Worm (Caenorhabditis elegans) whole organism, early embryonic: ENCODE data around the gene F22E5.23.
A peak's percentile ranks its signal among the peaks of the same experiment; 100 is the strongest.
"Not testable (repeated sequence)": the region's sequence is repeated elsewhere in the genome, so short reads cannot be mapped to it uniquely, and the experiment has no call there.

Experiments
- B0310.2 ChIP-seq: sonication (generic microtip); optimal IDR thresholded peaks from 2 replicates; lab custom pipeline; 2016; ENCODE audit warnings: mild to moderate bottlenecking, missing genetic modification characterization, missing compliant biosample characterization
- F13C5.2 ChIP-seq: sonication (generic microtip); optimal IDR thresholded peaks from 2 replicates; lab custom pipeline; 2017; ENCODE audit warnings: mild to moderate bottlenecking, missing genetic modification characterization, inconsistent platforms, missing compliant biosample characterization
- aly-1 ChIP-seq: sonication (generic microtip); optimal IDR thresholded peaks from 2 replicates; lab custom pipeline; 2016; ENCODE audit warnings: missing genetic modification characterization, missing compliant biosample characterization
- ama-1 ChIP-seq: fragments of 150-350 bp; optimal IDR thresholded peaks from 2 replicates; lab custom pipeline; 2014
- ceh-13 ChIP-seq: fragments of 200-800 bp; sonication (Bioruptor generic); optimal IDR thresholded peaks from 2 replicates; lab custom pipeline; 2018; ENCODE audit warnings: mild to moderate bottlenecking, missing genetic modification characterization, missing compliant biosample characterization
- ceh-36 ChIP-seq: sonication (generic microtip); optimal IDR thresholded peaks from 2 replicates; lab custom pipeline; 2016; ENCODE audit warnings: missing genetic modification characterization, inconsistent platforms, missing compliant biosample characterization
- ets-7 ChIP-seq: sonication (generic microtip); optimal IDR thresholded peaks from 2 replicates; lab custom pipeline; 2016; ENCODE audit warnings: missing genotype, missing genetic modification characterization, missing compliant biosample characterization
- flt-1 ChIP-seq: fragments of 200-800 bp; sonication (Bioruptor generic); IDR thresholded peaks from 2 replicates; pipeline ENCODE4 v1.3.6; 2022; ENCODE audit warnings: missing genetic modification characterization, missing compliant biosample characterization
- hmbx-1 ChIP-seq: sonication (generic microtip); optimal IDR thresholded peaks from 2 replicates; lab custom pipeline; 2016; ENCODE audit warnings: mild to moderate bottlenecking, missing genetic modification characterization, missing compliant biosample characterization
- hmg-4 ChIP-seq: fragments of 200-800 bp; sonication (Bioruptor generic); optimal IDR thresholded peaks from 2 replicates; lab custom pipeline; 2018; ENCODE audit warnings: mild to moderate bottlenecking, missing genetic modification characterization, missing compliant biosample characterization
- hnd-1 ChIP-seq: sonication (generic microtip); optimal IDR thresholded peaks from 2 replicates; lab custom pipeline; 2016; ENCODE audit warnings: missing genetic modification characterization, missing compliant biosample characterization
- pes-1 ChIP-seq: fragments of 200-800 bp; sonication (Bioruptor generic); IDR thresholded peaks from 2 replicates; pipeline ENCODE4 v1.3.6; 2022; ENCODE audit warnings: missing genetic modification reagents, missing genetic modification characterization, missing compliant biosample characterization
- scrt-1 ChIP-seq: fragments of 200-800 bp; sonication (Bioruptor generic); IDR thresholded peaks from 2 replicates; pipeline ENCODE4 v1.3.6; 2022; ENCODE audit warnings: missing genetic modification characterization, missing compliant biosample characterization
- sea-1 ChIP-seq: fragments of 200-800 bp; sonication (Bioruptor generic); conservative IDR thresholded peaks from 2 replicates; pipeline ENCODE4 v1.3.6; 2022; ENCODE audit warnings: missing genetic modification characterization, missing compliant biosample characterization
- tbx-11 ChIP-seq: fragments of 200-800 bp; sonication (Bioruptor generic); IDR thresholded peaks from 2 replicates; pipeline ENCODE4 v1.3.6; 2022; ENCODE audit warnings: missing genetic modification characterization, missing compliant biosample characterization
- tbx-37 ChIP-seq: fragments of 200-800 bp; sonication (Bioruptor generic); conservative IDR thresholded peaks from 2 replicates; pipeline ENCODE4 v1.3.6; 2022; ENCODE audit warnings: missing genetic modification reagents, missing genetic modification characterization, missing compliant biosample characterization
- tra-4 ChIP-seq: sonication (generic microtip); optimal IDR thresholded peaks from 2 replicates; lab custom pipeline; 2017; ENCODE audit warnings: missing genetic modification characterization, missing compliant biosample characterization

The F22E5.23 gene

DNA sequence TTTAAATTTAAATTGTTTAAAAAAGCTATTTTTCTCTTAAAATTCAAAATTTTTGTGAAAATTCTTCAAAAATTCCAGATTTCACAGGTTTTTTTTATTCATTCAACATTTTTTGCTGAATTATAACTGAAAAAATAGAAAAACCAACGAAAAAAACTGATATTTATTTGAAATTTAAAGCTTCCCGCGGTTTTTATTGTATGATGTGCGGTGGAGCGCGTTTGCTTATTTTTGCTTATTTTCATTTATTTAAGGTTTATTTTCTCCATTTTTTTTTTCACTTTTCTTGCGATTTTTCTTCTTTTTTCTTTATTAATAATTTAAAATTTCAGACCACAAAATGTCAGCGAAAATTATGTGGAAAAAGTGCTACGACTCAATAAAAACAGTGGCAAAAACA lies 3.0 kb upstream of the F22E5.23 start, which contains the start of gene F22E5.9:
Gene F22E5.9, plus strand, starts transcription at position 327 of the 400 bp plus-strand sequence.
- no peak for TF ChIP-seq hnd-1 (tag; lab: Kevin White, UChicago)
- no peak for TF ChIP-seq ceh-36
- no peak for TF ChIP-seq tra-4 (tag; lab: Kevin White, UChicago)
- no peak for TF ChIP-seq pes-1
- TF ChIP-seq ama-1, result no peak
- no peak for TF ChIP-seq tbx-11 (GFP tag; lab: Robert Waterston, UW)
- TF ChIP-seq scrt-1 (GFP tag; lab: Robert Waterston, UW), result no peak
- no peak for TF ChIP-seq hmg-4
- TF ChIP-seq tbx-37 (GFP tag; lab: Robert Waterston, UW), result no peak
- TF ChIP-seq sea-1 (GFP tag; lab: Robert Waterston, UW), result no peak
- no peak for TF ChIP-seq aly-1 (tag; lab: Kevin White, UChicago)
- no peak for TF ChIP-seq F13C5.2 (tag; lab: Kevin White, UChicago)

DNA sequence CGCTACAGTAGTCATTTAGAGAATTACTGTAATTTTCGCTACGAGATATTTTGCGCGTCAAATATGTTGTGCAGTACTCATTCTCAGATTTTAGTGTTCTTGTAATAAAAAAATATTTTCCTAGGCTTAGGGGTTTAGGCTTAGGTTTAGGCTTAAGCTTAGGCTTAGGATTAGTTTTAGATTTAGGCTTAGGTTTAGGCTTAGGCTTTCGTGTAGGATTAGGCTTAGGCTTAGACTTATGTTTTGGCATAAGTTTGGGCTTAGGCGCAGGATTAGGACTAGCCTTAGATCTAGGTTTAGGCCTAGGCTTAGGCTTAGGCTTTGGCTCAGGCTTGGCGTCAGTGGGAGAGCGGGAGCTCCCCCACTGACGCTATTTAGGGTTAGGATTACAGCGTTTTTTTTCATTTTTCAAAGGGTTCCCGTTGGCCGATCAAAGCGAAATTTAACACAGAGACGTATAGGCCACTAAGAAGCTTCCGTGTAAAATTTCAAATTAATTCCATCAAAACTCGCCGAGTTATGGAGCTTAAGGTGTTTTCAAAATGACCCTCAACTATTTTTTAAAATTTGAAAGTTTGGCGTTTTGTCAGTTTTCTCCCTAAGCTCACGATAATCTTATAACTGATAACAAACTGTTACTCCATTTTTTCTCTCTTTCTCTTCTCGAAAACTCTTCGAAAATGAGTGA lies 1.5 kb upstream of the F22E5.23 start, which contains the start of gene F22E5.8:
Gene F22E5.8, plus strand, starts transcription at position 638 of the 688 bp plus-strand sequence.
- TF ChIP-seq ceh-36, result peak; percentile 58
- TF ChIP-seq pes-1, result 0 out of 2 replicates have a peak, but pooled peaks have one; percentile 10

DNA sequence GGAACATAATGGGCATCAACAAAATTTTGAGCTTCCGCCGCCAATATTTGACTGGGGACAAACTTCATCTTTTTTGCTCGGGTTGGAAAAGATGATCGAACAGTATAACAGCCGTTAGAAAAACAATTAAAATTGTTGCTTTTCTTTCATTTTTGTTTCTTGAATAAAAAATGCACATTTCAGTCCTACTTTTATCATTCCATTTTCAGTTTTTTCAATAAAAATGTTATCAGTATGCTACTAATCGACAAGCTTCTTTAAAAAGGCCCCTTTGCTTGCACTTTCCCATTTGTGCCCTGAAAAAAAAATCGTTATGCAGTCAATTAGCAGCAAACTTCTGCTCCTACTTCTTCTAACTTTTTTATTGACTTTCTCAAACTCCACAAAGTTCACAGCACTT lies 695 bp downstream of the F22E5.23 start, which contains the start of gene F22E5.7:
Gene F22E5.7, plus strand, starts transcription at position 301 of the 400 bp plus-strand sequence.
- no peak for TF ChIP-seq ets-7 (tag; lab: Kevin White, UChicago)
- no peak for TF ChIP-seq F13C5.2 (tag; lab: Kevin White, UChicago)
- no peak for TF ChIP-seq hmbx-1 (tag; lab: Kevin White, UChicago)
- no peak for TF ChIP-seq flt-1 (GFP tag; lab: Robert Waterston, UW)
- TF ChIP-seq tbx-37 (GFP tag; lab: Robert Waterston, UW), result no peak
- no peak for TF ChIP-seq ceh-13 (GFP tag; lab: Kevin White, UChicago)
- TF ChIP-seq aly-1 (tag; lab: Kevin White, UChicago), result no peak
- no peak for TF ChIP-seq scrt-1 (GFP tag; lab: Robert Waterston, UW)
- TF ChIP-seq hmg-4, result no peak
- TF ChIP-seq sea-1 (GFP tag; lab: Robert Waterston, UW), result no peak

DNA sequence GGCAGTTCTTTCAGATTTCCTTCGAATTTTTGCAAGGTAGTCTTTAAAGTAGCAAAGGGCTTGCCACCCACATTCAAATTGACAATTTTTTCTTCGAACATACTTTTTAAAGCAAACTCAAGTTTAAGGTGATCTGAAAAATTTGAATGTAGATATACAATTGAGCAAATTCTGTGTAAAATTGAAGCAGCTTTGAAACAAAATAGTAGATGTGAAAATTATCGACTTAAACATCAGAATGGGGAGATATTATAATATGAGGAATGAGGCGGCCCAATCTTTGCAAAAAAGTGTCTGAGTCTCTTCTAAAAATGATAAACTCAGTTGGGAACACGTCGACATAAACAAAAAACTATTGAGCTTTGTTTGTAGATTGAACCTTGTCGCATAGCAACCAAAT lies 3.4 kb downstream of the F22E5.23 start, which contains the start of gene F22E5.11:
Gene F22E5.11, minus strand, starts transcription at position 101 of the 400 bp plus-strand sequence.
- TF ChIP-seq ceh-36 (no peak), hnd-1 (tag; lab: Kevin White, UChicago) (no peak), B0310.2 (tag; lab: Kevin White, UChicago) (no peak), ceh-13 (GFP tag; lab: Kevin White, UChicago) (no peak), tbx-37 (GFP tag; lab: Robert Waterston, UW) (no peak), sea-1 (GFP tag; lab: Robert Waterston, UW) (no peak), aly-1 (tag; lab: Kevin White, UChicago) (no peak), tbx-11 (GFP tag; lab: Robert Waterston, UW) (no peak), hmg-4 (no peak), hmbx-1 (tag; lab: Kevin White, UChicago) (no peak), scrt-1 (GFP tag; lab: Robert Waterston, UW) (no peak), pes-1 (no peak), F13C5.2 (tag; lab: Kevin White, UChicago) (no peak), tra-4 (tag; lab: Kevin White, UChicago) (no peak)

DNA sequence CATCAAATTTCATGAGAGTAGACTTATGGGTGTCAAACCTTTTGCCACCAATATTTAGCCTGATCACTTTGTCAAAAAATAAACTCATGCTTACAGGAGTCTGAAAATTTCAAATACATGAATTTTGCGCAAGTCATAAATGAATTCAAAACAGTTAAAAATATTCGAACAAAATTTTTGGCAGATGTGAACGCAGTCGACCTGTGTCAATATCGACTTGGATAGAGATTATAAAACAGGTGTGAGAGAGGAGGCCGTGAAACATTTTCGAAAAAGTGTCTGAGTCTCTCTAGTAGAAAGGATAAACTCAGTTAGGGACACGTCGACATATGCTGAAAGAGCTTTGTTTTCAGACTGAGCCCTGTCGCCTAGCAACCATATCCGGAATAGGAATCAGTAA lies 5.7 kb downstream of the F22E5.23 start, which contains the start of gene F22E5.12:
Gene F22E5.12, minus strand, starts transcription at position 101 of the 400 bp plus-strand sequence.
- not testable (repeated sequence) for TF ChIP-seq sea-1 (GFP tag; lab: Robert Waterston, UW); ceh-36; pes-1

DNA sequence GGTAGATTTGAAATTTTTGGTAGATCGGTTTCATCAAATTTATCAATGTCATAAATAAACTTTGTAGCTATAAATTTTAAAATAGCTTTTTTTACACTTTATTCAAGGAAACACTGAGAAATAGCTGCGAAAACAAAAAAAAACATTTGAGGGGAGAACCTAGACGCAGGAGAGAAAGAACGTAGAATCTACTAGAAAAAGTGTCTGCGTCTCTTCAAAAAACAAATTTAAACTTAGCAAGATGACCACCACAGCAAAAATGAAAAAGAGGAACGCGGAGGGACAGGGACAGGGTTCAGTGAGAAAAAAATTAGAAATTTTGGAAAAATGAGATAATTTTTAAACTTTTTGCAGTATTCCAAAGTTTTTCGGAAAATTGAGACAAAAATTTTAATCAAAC lies 7.9 kb downstream of the F22E5.23 start:
- TF ChIP-seq aly-1 (tag; lab: Kevin White, UChicago) (no peak), flt-1 (GFP tag; lab: Robert Waterston, UW) (no peak), hmbx-1 (tag; lab: Kevin White, UChicago) (no peak), tbx-37 (GFP tag; lab: Robert Waterston, UW) (no peak), sea-1 (GFP tag; lab: Robert Waterston, UW) (no peak)

DNA sequence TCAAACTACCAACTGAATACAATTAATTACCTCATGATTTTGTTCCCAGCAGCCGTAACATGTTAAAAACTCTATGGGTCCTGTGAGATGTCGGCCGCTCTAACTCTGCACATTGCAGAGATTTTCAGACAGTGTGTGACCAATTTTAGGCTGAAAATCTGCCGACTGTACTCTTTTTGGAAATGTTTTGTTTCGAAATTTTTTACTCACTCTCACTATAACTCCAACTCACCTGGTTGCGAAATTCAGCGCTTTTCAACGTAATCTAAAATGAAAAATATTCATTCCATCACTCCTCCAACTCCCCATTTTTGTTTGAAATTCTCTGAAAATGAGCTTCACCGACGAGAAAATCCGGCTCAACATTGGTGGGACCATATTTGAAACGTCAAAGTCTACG lies 8.5 kb downstream of the F22E5.23 start, which contains the start of the genes F22E5.13 and F22E5.6:
Gene F22E5.13, minus strand, starts transcription at position 101 of the 400 bp plus-strand sequence.
Gene F22E5.6, plus strand, starts transcription at position 297 of the 400 bp plus-strand sequence.
- TF ChIP-seq ets-7 (tag; lab: Kevin White, UChicago), result no peak

DNA sequence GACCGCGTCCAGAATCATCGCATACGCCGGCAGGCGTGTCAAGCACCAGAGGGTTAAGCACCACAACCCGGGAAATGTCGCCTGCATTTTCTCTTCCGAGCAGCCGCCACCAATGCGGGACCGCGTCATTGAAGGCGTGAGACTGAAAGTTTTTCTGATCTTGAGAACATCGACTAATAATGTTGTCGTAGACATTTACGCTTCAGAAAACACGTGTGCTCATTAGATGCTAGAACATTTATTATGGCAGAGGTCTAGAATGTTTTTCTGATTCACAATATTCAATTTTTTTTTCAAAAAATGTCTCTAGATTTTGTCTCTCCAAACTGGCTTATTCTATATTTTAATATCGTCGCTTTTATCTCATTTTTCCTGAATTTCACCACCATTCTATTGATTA lies 15.5 kb downstream of the F22E5.23 start, which contains the start of gene sri-47:
Gene sri-47, plus strand, starts transcription at position 301 of the 400 bp plus-strand sequence.
- TF ChIP-seq ceh-36, result no peak
- TF ChIP-seq ama-1, result no peak
- TF ChIP-seq B0310.2 (tag; lab: Kevin White, UChicago), result no peak
- TF ChIP-seq hmbx-1 (tag; lab: Kevin White, UChicago), result no peak
- TF ChIP-seq ets-7 (tag; lab: Kevin White, UChicago), result no peak
- no peak for TF ChIP-seq tra-4 (tag; lab: Kevin White, UChicago)
- TF ChIP-seq hnd-1 (tag; lab: Kevin White, UChicago), result no peak
- TF ChIP-seq sea-1 (GFP tag; lab: Robert Waterston, UW), result no peak
- TF ChIP-seq tbx-37 (GFP tag; lab: Robert Waterston, UW), result no peak
- no peak for TF ChIP-seq ceh-13 (GFP tag; lab: Kevin White, UChicago)
- no peak for TF ChIP-seq F13C5.2 (tag; lab: Kevin White, UChicago)
- no peak for TF ChIP-seq hmg-4
